Fruit fly (Drosophila melanogaster) whole organism, wandering third instar larva: ENCODE results near the gene Taf4.

Experiments used
- Abd-B ChIP-seq: fragments of >200 bp; optimal IDR thresholded peaks from 2 replicates; lab custom pipeline; 2017; ENCODE audit warnings: missing biosample characterization, missing genetic modification characterization
- CG32264 ChIP-seq: fragments of 200-800 bp; sonication (Bioruptor generic); optimal IDR thresholded peaks from 2 replicates; lab custom pipeline; 2016; ENCODE audit warnings: missing biosample characterization, missing genetic modification characterization
- CG9705 ChIP-seq: fragments of 200-800 bp; sonication (Bioruptor generic); optimal IDR thresholded peaks from 2 replicates; lab custom pipeline; 2018; ENCODE audit warnings: missing biosample characterization, mild to moderate bottlenecking, missing genetic modification characterization
- CrebA ChIP-seq: fragments of 200-800 bp; sonication (Bioruptor generic); optimal IDR thresholded peaks from 2 replicates; lab custom pipeline; 2016; ENCODE audit warnings: missing biosample characterization, mild to moderate bottlenecking, missing genetic modification characterization, borderline replicate concordance
- Dfd ChIP-seq: fragments of >200 bp; optimal IDR thresholded peaks from 2 replicates; lab custom pipeline; 2017; ENCODE audit warnings: missing biosample characterization, missing genetic modification characterization
- Dif ChIP-seq: fragments of 200-275, 200-300 bp; sonication (Bioruptor generic); optimal IDR thresholded peaks from 2 replicates; lab custom pipeline; 2018; ENCODE audit warnings: missing biosample characterization, missing genetic modification characterization; ENCODE audit not compliant: partially characterized antibody
- GATAd ChIP-seq: sonication (Bioruptor generic); optimal IDR thresholded peaks from 2 replicates; lab custom pipeline; 2016; ENCODE audit warnings: missing biosample characterization, missing genetic modification characterization
- HLH106 ChIP-seq: fragments of 200-800 bp; optimal IDR thresholded peaks from 3 replicates; lab custom pipeline; 2019; ENCODE audit warnings: missing biosample characterization, mild to moderate bottlenecking, missing genetic modification characterization, moderate library complexity
- Hnf4 ChIP-seq: fragments of 200-800 bp; sonication (Bioruptor generic); optimal IDR thresholded peaks from 2 replicates; lab custom pipeline; 2016; ENCODE audit warnings: missing biosample characterization, mild to moderate bottlenecking, missing genetic modification characterization
- Hr78 ChIP-seq: fragments of >200 bp; optimal IDR thresholded peaks from 2 replicates; lab custom pipeline; 2017; ENCODE audit warnings: missing biosample characterization, missing genetic modification characterization
- Hr83 ChIP-seq: fragments of 200-300 bp; sonication (Bioruptor generic); optimal IDR thresholded peaks from 2 replicates; lab custom pipeline; 2016; ENCODE audit warnings: missing biosample characterization, mild to moderate bottlenecking, missing genetic modification characterization, moderate library complexity; ENCODE audit not compliant: poor library complexity, severe bottlenecking
- Jra ChIP-seq: sonication (Bioruptor generic); optimal IDR thresholded peaks from 2 replicates; lab custom pipeline; 2016; ENCODE audit warnings: missing biosample characterization, missing genetic modification characterization
- Mio ChIP-seq: sonication (Bioruptor generic); optimal IDR thresholded peaks from 2 replicates; lab custom pipeline; 2016; ENCODE audit warnings: missing biosample characterization, missing genetic modification characterization
- Myc ChIP-seq: fragments of >200 bp; optimal IDR thresholded peaks from 2 replicates; lab custom pipeline; 2017
- N ChIP-seq: fragments of >200 bp; optimal IDR thresholded peaks from 2 replicates; lab custom pipeline; 2018; ENCODE audit warnings: missing biosample characterization, missing external identifiers, missing genetic modification characterization
- OdsH ChIP-seq: fragments of 200-800 bp; sonication (Bioruptor generic); optimal IDR thresholded peaks from 2 replicates; lab custom pipeline; 2016; ENCODE audit warnings: missing biosample characterization, mild to moderate bottlenecking, missing genetic modification characterization
- Rel ChIP-seq, 2 experiments: fragments of 200-800 bp; sonication (Bioruptor generic) in 1 of 2; optimal IDR thresholded peaks; 2 replicates in 1 of 2; 3 replicates in 1 of 2; lab custom pipeline; 2016 to 2019; ENCODE audit warnings: mild to moderate bottlenecking in 2 of 2, missing biosample characterization in 2 of 2, missing genetic modification characterization in 2 of 2, moderate library complexity in 1 of 2
- Sp1 ChIP-seq: fragments of 200-800 bp; sonication (Bioruptor generic); optimal IDR thresholded peaks from 3 replicates; lab custom pipeline; 2019; ENCODE audit warnings: missing biosample characterization, mild to moderate bottlenecking, missing genetic modification characterization, moderate library complexity
- Vsx2 ChIP-seq: fragments of 200-300, 225-300 bp; sonication (Bioruptor generic); optimal IDR thresholded peaks from 2 replicates; lab custom pipeline; 2018; ENCODE audit warnings: missing biosample characterization, missing genetic modification characterization; ENCODE audit not compliant: partially characterized antibody
- br ChIP-seq: fragments of 200-800 bp; sonication (Bioruptor generic); optimal IDR thresholded peaks from 2 replicates; lab custom pipeline; 2016; ENCODE audit warnings: missing biosample characterization, missing genetic modification characterization
- brk ChIP-seq: fragments of 200-800 bp; sonication (Bioruptor generic); optimal IDR thresholded peaks from 2 replicates; lab custom pipeline; 2016; ENCODE audit warnings: missing biosample characterization, mild to moderate bottlenecking, missing genetic modification characterization
- dl ChIP-seq, 2 experiments: fragments of 175-275, 200-275 bp in 1 of 2; fragments of 200-275 bp in 1 of 2; sonication (Bioruptor generic); optimal IDR thresholded peaks; lab custom pipeline; 2018; ENCODE audit warnings: mild to moderate bottlenecking in 2 of 2, missing biosample characterization in 2 of 2, missing genetic modification characterization in 2 of 2, moderate library complexity in 2 of 2; ENCODE audit not compliant: partially characterized antibody in 2 of 2, insufficient read depth in 1 of 2
- dmrt93B ChIP-seq: fragments of 200-800 bp; sonication (Bioruptor generic); optimal IDR thresholded peaks from 2 replicates; lab custom pipeline; 2018; ENCODE audit warnings: missing biosample characterization, mild to moderate bottlenecking, missing genetic modification characterization
- dsf ChIP-seq: sonication (Bioruptor generic); optimal IDR thresholded peaks from 2 replicates; lab custom pipeline; 2016; ENCODE audit warnings: missing biosample characterization, missing genetic modification characterization, borderline replicate concordance
- ey ChIP-seq: fragments of 200-800 bp; sonication (Bioruptor generic); optimal IDR thresholded peaks from 2 replicates; lab custom pipeline; 2016; ENCODE audit warnings: missing biosample characterization, missing genetic modification characterization
- foxo ChIP-seq, 2 experiments: fragments of 200-800 bp; sonication (Bioruptor generic); optimal IDR thresholded peaks; 2 replicates in 1 of 2; 3 replicates in 1 of 2; lab custom pipeline; 2016 to 2017; ENCODE audit warnings: missing biosample characterization in 2 of 2, missing genetic modification characterization in 2 of 2
- fru ChIP-seq: fragments of 200-800 bp; sonication (Bioruptor generic); optimal IDR thresholded peaks from 3 replicates; lab custom pipeline; 2016; ENCODE audit warnings: missing biosample characterization, mild to moderate bottlenecking, missing genetic modification characterization
- h ChIP-seq: fragments of 200-800 bp; sonication (Bioruptor generic); optimal IDR thresholded peaks from 3 replicates; lab custom pipeline; 2016; ENCODE audit warnings: missing biosample characterization, mild to moderate bottlenecking, missing genetic modification characterization
- jim ChIP-seq: fragments of 175-275, 200-325 bp; sonication (Bioruptor generic); optimal IDR thresholded peaks from 2 replicates; lab custom pipeline; 2016; ENCODE audit warnings: missing biosample characterization, mild to moderate bottlenecking, missing genetic modification characterization
- lola ChIP-seq: fragments of >200 bp; optimal IDR thresholded peaks from 2 replicates; lab custom pipeline; 2017; ENCODE audit warnings: missing biosample characterization, missing genetic modification characterization
- pan ChIP-seq: fragments of >200 bp; optimal IDR thresholded peaks from 2 replicates; lab custom pipeline; 2017
- psq ChIP-seq: fragments of 200-800 bp; sonication (Bioruptor generic); optimal IDR thresholded peaks from 3 replicates; lab custom pipeline; 2017; ENCODE audit warnings: missing biosample characterization, mild to moderate bottlenecking, missing genetic modification characterization, moderate library complexity
- rgr ChIP-seq: fragments of 200-800 bp; sonication (Bioruptor generic); optimal IDR thresholded peaks from 3 replicates; lab custom pipeline; 2016; ENCODE audit warnings: missing biosample characterization, mild to moderate bottlenecking, missing genetic modification characterization
- sage ChIP-seq: fragments of 200-800 bp; sonication (Bioruptor generic); optimal IDR thresholded peaks from 2 replicates; lab custom pipeline; 2016; ENCODE audit warnings: missing biosample characterization, mild to moderate bottlenecking, missing genetic modification characterization
- sv ChIP-seq: fragments of 200-800 bp; sonication (Bioruptor generic); optimal IDR thresholded peaks from 3 replicates; lab custom pipeline; 2016; ENCODE audit warnings: missing biosample characterization, missing genetic modification characterization
- tai ChIP-seq: sonication (Bioruptor generic); optimal IDR thresholded peaks from 2 replicates; lab custom pipeline; 2016; ENCODE audit warnings: missing biosample characterization, missing genetic modification characterization
- usp ChIP-seq: fragments of >200 bp; optimal IDR thresholded peaks from 2 replicates; lab custom pipeline; 2017; ENCODE audit warnings: missing biosample characterization, missing genetic modification characterization
- woc ChIP-seq: sonication (Bioruptor generic); optimal IDR thresholded peaks from 2 replicates; lab custom pipeline; 2016; ENCODE audit warnings: missing biosample characterization, mild to moderate bottlenecking, missing genetic modification characterization

Taf4 gene

dm6 chr3L:16165356-16166168 lies 52.5 kb downstream of the Taf4 start:
- TF ChIP-seq sage (GFP tag; lab: Kevin White, UChicago) (peak; percentile 47), Vsx2 (GFP tag; lab: Kevin White, UChicago) (no peak), CG32264 (GFP tag; lab: Kevin White, UChicago) (peak; percentile 50), OdsH (GFP tag; lab: Kevin White, UChicago) (peak; percentile 76), jim (GFP tag; lab: Kevin White, UChicago) (peak; percentile 15), ey (GFP tag; lab: Kevin White, UChicago) (peak; percentile 85), pan (lab: Kevin White, UChicago) (no peak), dl (GFP tag; optimal IDR thresholded peaks at IDR 0.05; lab: Kevin White, UChicago; ENCODE audit: insufficient read depth in 1 of 2, partially characterized antibody in 2 of 2) (no peak), Jra (peak; percentile 15), Dfd (GFP tag; lab: Kevin White, UChicago) (no peak), sv (GFP tag; lab: Kevin White, UChicago) (peak; percentile 4), Hr83 (GFP tag; lab: Kevin White, UChicago) (no peak), Rel (GFP tag; optimal IDR thresholded peaks at IDR 0.05; lab: Kevin White, UChicago) (no peak), Rel (tag; optimal IDR thresholded peaks at IDR 0.05; lab: Kevin White, UChicago) (peak; percentile 46), Hr78 (GFP tag; lab: Kevin White, UChicago) (no peak), foxo (GFP tag; optimal IDR thresholded peaks at IDR 0.05; lab: Kevin White, UChicago) (peak in 1 of 2 experiments; percentile 81), HLH106 (peak; percentile 49), brk (GFP tag; lab: Kevin White, UChicago) (no peak), N (GFP tag; lab: Kevin White, UChicago) (no peak), usp (GFP tag; lab: Kevin White, UChicago) (no peak), psq (GFP tag; lab: Kevin White, UChicago) (peak; percentile 62), Hnf4 (GFP tag; lab: Kevin White, UChicago) (peak; percentile 90), woc (GFP tag; lab: Kevin White, UChicago) (peak; percentile 60), dmrt93B (GFP tag; lab: Kevin White, UChicago) (peak; percentile 41), lola (GFP tag; lab: Kevin White, UChicago) (no peak), Myc (lab: Kevin White, UChicago) (no peak), rgr (GFP tag; lab: Kevin White, UChicago) (peak; percentile 78), Dif (GFP tag; lab: Kevin White, UChicago) (no peak), br (GFP tag; lab: Kevin White, UChicago) (peak; percentile 76), fru (GFP tag; lab: Kevin White, UChicago) (peak; percentile 78), Sp1 (GFP tag; lab: Kevin White, UChicago) (peak; percentile 29), CrebA (GFP tag; lab: Kevin White, UChicago) (peak; percentile 77), Abd-B (no peak), h (GFP tag; lab: Kevin White, UChicago) (peak; percentile 81)

DNA sequence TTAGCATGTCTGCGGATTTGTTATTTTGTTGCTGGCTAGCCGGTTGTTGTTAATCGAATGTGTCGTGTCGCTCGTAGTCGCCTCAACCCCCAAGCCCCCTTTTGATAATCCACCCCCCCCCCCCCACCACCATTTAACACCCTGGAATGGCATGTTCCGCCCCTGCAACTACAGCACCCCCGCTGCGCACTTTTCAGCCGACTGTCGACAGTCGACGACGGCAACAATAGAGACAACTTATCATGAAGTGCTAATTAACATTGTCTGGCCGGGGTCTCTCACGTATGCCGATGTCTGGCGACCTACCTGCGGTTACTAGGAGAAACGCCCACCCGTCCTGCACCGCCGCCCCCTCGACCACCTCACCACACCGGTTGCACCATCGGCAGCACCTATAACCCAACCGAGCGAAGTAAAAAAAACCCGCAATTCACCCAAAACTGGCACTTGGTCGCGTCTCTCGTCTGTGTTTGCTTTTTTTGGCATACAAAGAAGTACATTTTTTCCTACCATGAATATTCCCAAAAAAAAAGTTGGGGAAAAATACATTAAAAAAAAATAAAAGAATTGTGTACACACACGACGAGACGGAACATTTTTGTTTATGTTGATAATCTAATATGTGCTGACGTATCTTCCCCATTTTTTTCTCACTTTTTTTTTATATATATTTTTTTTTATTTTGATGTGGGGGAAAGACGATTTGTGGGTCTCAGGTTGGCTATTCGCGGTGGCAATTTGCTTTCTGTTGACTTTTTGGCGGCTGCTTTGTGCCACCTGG lies 53.4 kb downstream of the Taf4 start:
- no peak for TF ChIP-seq dmrt93B (GFP tag; lab: Kevin White, UChicago)
- no peak for TF ChIP-seq Mio (GFP tag; lab: Kevin White, UChicago)
- TF ChIP-seq woc (GFP tag; lab: Kevin White, UChicago): no peak
- no peak for TF ChIP-seq HLH106
- TF ChIP-seq N (GFP tag; lab: Kevin White, UChicago): no peak
- no peak for TF ChIP-seq jim (GFP tag; lab: Kevin White, UChicago)
- no peak for TF ChIP-seq pan (lab: Kevin White, UChicago)
- no peak for TF ChIP-seq GATAd
- no peak for TF ChIP-seq rgr (GFP tag; lab: Kevin White, UChicago)
- TF ChIP-seq usp (GFP tag; lab: Kevin White, UChicago): no peak
- peak; percentile 2 for TF ChIP-seq Vsx2 (GFP tag; lab: Kevin White, UChicago)
- TF ChIP-seq Sp1 (GFP tag; lab: Kevin White, UChicago): peak; percentile 31
- no peak for TF ChIP-seq Hnf4 (GFP tag; lab: Kevin White, UChicago)
- no peak for TF ChIP-seq dsf (GFP tag; lab: Kevin White, UChicago)
- no peak for TF ChIP-seq foxo (GFP tag; optimal IDR thresholded peaks at IDR 0.05; lab: Kevin White, UChicago)
- TF ChIP-seq fru (GFP tag; lab: Kevin White, UChicago): peak; percentile 5
- TF ChIP-seq h (GFP tag; lab: Kevin White, UChicago): peak; percentile 8
- no peak for TF ChIP-seq Dif (GFP tag; lab: Kevin White, UChicago)
- no peak for TF ChIP-seq Abd-B
- no peak for TF ChIP-seq sage (GFP tag; lab: Kevin White, UChicago)
- TF ChIP-seq Hr83 (GFP tag; lab: Kevin White, UChicago): no peak
- TF ChIP-seq lola (GFP tag; lab: Kevin White, UChicago): no peak
- no peak for TF ChIP-seq sv (GFP tag; lab: Kevin White, UChicago)
- TF ChIP-seq tai (GFP tag; lab: Kevin White, UChicago): no peak
- no peak for TF ChIP-seq dl (GFP tag; optimal IDR thresholded peaks at IDR 0.05; lab: Kevin White, UChicago; ENCODE audit: insufficient read depth in 1 of 2, partially characterized antibody in 2 of 2)
- no peak for TF ChIP-seq Hr78 (GFP tag; lab: Kevin White, UChicago)
- peak; percentile 29 for TF ChIP-seq br (GFP tag; lab: Kevin White, UChicago)
- no peak for TF ChIP-seq Myc (lab: Kevin White, UChicago)
- TF ChIP-seq CrebA (GFP tag; lab: Kevin White, UChicago): no peak
- no peak for TF ChIP-seq CG32264 (GFP tag; lab: Kevin White, UChicago)
- TF ChIP-seq Rel (GFP tag; optimal IDR thresholded peaks at IDR 0.05; lab: Kevin White, UChicago): no peak
- peak; percentile 30 for TF ChIP-seq Rel (tag; optimal IDR thresholded peaks at IDR 0.05; lab: Kevin White, UChicago)
- TF ChIP-seq psq (GFP tag; lab: Kevin White, UChicago): no peak
- no peak for TF ChIP-seq CG9705
- TF ChIP-seq Dfd (GFP tag; lab: Kevin White, UChicago): no peak
- TF ChIP-seq OdsH (GFP tag; lab: Kevin White, UChicago): peak; percentile 2
